Fruit fly (Drosophila melanogaster): ENCODE measurements around the gene CG31528.
A peak's percentile ranks its signal among the peaks of the same experiment; 100 is the strongest.

Gene CG31528

dm6 chr3R:4453213-4453956 is 37.1 kb downstream of the CG31528 start (continued):
- TF ChIP-seq CG4328 (GFP tag; optimal IDR thresholded peaks at IDR 0.05) (no peak), CG9215 (GFP tag; IDR thresholded peaks at IDR 0.05) (no peak), jumu (GFP tag; optimal IDR thresholded peaks at IDR 0.05) (peak; percentile 40), Ets65A (GFP tag) (no peak), ewg (GFP tag; optimal IDR thresholded peaks at IDR 0.05) (peak; percentile 77), da (GFP tag; optimal IDR thresholded peaks at IDR 0.05) (peak; percentile 36), H2.0 (GFP tag; IDR thresholded peaks at IDR 0.05) (no peak), pb (GFP tag; optimal IDR thresholded peaks at IDR 0.05) (no peak), unc-4 (GFP tag; IDR thresholded peaks at IDR 0.05; ENCODE audit: partially characterized antibody) (no peak; the same call in 1 of the 2 replicates), CG31224 (GFP tag; IDR thresholded peaks at IDR 0.05) (no peak), CG17568 (GFP tag; optimal IDR thresholded peaks at IDR 0.05) (peak; percentile 66), CG14965 (GFP tag; optimal IDR thresholded peaks at IDR 0.05; ENCODE audit: borderline replicate concordance) (no peak), slou (GFP tag; optimal IDR thresholded peaks at IDR 0.05) (no peak), CG3163 (GFP tag; optimal IDR thresholded peaks at IDR 0.05) (peak; percentile 98), MTF-1 (GFP tag; optimal IDR thresholded peaks at IDR 0.05; ENCODE audit: borderline replicate concordance) (no peak), CG6854 (GFP tag; optimal IDR thresholded peaks at IDR 0.05) (peak; percentile 35), CG7839 (tag; optimal IDR thresholded peaks at IDR 0.05) (no peak), chm (GFP tag; IDR thresholded peaks at IDR 0.05) (peak; percentile 52; the same call in 1 of the 2 replicates), CG10431 (GFP tag; optimal IDR thresholded peaks at IDR 0.05) (peak; percentile 73), sob (GFP tag; IDR thresholded peaks at IDR 0.05) (0 out of 2 replicates have a peak, but pooled peaks have one; percentile 19), CG34376 (GFP tag; optimal IDR thresholded peaks at IDR 0.05) (peak; percentile 61), trh (GFP tag; optimal IDR thresholded peaks at IDR 0.05) (no peak), pfk (GFP tag; optimal IDR thresholded peaks at IDR 0.05) (peak; percentile 26), D19B (GFP tag; optimal IDR thresholded peaks at IDR 0.05) (no peak), CG13123 (GFP tag; optimal IDR thresholded peaks at IDR 0.05) (no peak), Scr (GFP tag; IDR thresholded peaks at IDR 0.05; ENCODE audit: partially characterized antibody) (0 out of 2 replicates have a peak, but pooled peaks have one; percentile 47), CkIIα-i1 (GFP tag; IDR thresholded peaks at IDR 0.05) (no peak), lbe (GFP tag; optimal IDR thresholded peaks at IDR 0.05) (peak; percentile 47), sug (tag; optimal IDR thresholded peaks at IDR 0.05) (peak; percentile 58), psq (GFP tag; optimal IDR thresholded peaks at IDR 0.05) (no peak), B-H2 (GFP tag; optimal IDR thresholded peaks at IDR 0.05) (no peak), Sry-β (GFP tag; optimal IDR thresholded peaks at IDR 0.05) (no peak), Atf6 (GFP tag; IDR thresholded peaks at IDR 0.05) (peak; percentile 27; the same call in 1 of the 2 replicates), CG13287 (GFP tag; IDR thresholded peaks at IDR 0.05; ENCODE audit: partially characterized antibody) (peak; percentile 68), pum (GFP tag; optimal IDR thresholded peaks at IDR 0.05) (no peak), aop (GFP tag; IDR thresholded peaks at IDR 0.05) (no peak), sna (GFP tag; IDR thresholded peaks at IDR 0.05; ENCODE audit: partially characterized antibody) (0 out of 2 replicates have a peak, but pooled peaks have one; percentile 26), CG15269 (tag; optimal IDR thresholded peaks at IDR 0.05) (no peak), NC2β (GFP tag; optimal IDR thresholded peaks at IDR 0.05) (peak; percentile 25), z (GFP tag; IDR thresholded peaks at IDR 0.05) (0 out of 3 replicates have a peak, but pooled peaks have one; percentile 5), Mrtf (GFP tag; IDR thresholded peaks at IDR 0.05) (no peak), tna (GFP tag; IDR thresholded peaks at IDR 0.05; ENCODE audit: partially characterized antibody) (peak; percentile 22; the same call in 1 of the 2 replicates), NK7.1 (GFP tag; optimal IDR thresholded peaks at IDR 0.05) (no peak), slp2 (GFP tag; optimal IDR thresholded peaks at IDR 0.05) (no peak), wek (GFP tag; optimal IDR thresholded peaks at IDR 0.05) (peak; percentile 44), CG14050 (GFP tag; IDR thresholded peaks at IDR 0.05) (no peak), crp (GFP tag; optimal IDR thresholded peaks at IDR 0.05) (peak in 1 of 2 experiments; percentile 60), CG12236 (GFP tag; optimal IDR thresholded peaks at IDR 0.05) (no peak), grn (GFP tag; optimal IDR thresholded peaks at IDR 0.05) (no peak)
